Worm (Caenorhabditis elegans) whole organism, mixed stage, embryonic: ENCODE data around the gene W01D2.1.
A peak's percentile ranks its signal among the peaks of the same experiment; 100 is the strongest.

ENCODE experiments used
- M03D4.4 ChIP-seq: sonication (generic microtip); optimal IDR thresholded peaks from 2 replicates; lab custom pipeline; 2017; ENCODE audit warnings: mild to moderate bottlenecking, missing genetic modification characterization, missing compliant biosample characterization
- bed-3 ChIP-seq: fragments of 200-800 bp; sonication (Bioruptor generic); optimal IDR thresholded peaks from 3 replicates; lab custom pipeline; 2018; ENCODE audit warnings: mild to moderate bottlenecking, missing genetic modification characterization, moderate library complexity, missing compliant biosample characterization
- blmp-1 ChIP-seq: fragments of 150-350 bp; optimal IDR thresholded peaks from 2 replicates; lab custom pipeline; 2014; ENCODE audit warnings: missing biosample characterization, missing genetic modification characterization
- ceh-39 ChIP-seq: fragments of 150-350 bp; optimal IDR thresholded peaks from 2 replicates; lab custom pipeline; 2014; ENCODE audit warnings: missing biosample characterization, missing genetic modification characterization
- ceh-43 ChIP-seq: fragments of 200-800 bp; sonication (Bioruptor generic); optimal IDR thresholded peaks from 2 replicates; lab custom pipeline; 2018; ENCODE audit warnings: mild to moderate bottlenecking, missing genetic modification characterization, moderate library complexity, missing compliant biosample characterization
- ceh-83 ChIP-seq: fragments of 200-800 bp; sonication (Bioruptor generic); optimal IDR thresholded peaks from 2 replicates; lab custom pipeline; 2018; ENCODE audit warnings: mild to moderate bottlenecking, missing genetic modification characterization, missing compliant biosample characterization
- ces-1 ChIP-seq: fragments of 150-350 bp; optimal IDR thresholded peaks from 2 replicates; lab custom pipeline; 2014; ENCODE audit warnings: missing biosample characterization, missing genetic modification reagents, missing genetic modification characterization
- cnd-1 ChIP-seq: fragments of 200-800 bp; sonication (Bioruptor generic); optimal IDR thresholded peaks from 2 replicates; lab custom pipeline; 2018; ENCODE audit warnings: mild to moderate bottlenecking, missing genetic modification characterization, missing compliant biosample characterization
- drap-1 ChIP-seq: fragments of 200-800 bp; sonication (Bioruptor generic); optimal IDR thresholded peaks from 3 replicates; lab custom pipeline; 2018; ENCODE audit warnings: mild to moderate bottlenecking, missing genetic modification characterization, missing compliant biosample characterization
- elt-1 ChIP-seq: sonication (generic microtip); optimal IDR thresholded peaks from 2 replicates; lab custom pipeline; 2017; ENCODE audit warnings: missing genetic modification characterization, mild to moderate bottlenecking, missing compliant biosample characterization, antibody characterized with exemption, moderate library complexity, borderline replicate concordance; ENCODE audit not compliant: insufficient read depth
- elt-3 ChIP-seq: fragments of 150-350 bp; optimal IDR thresholded peaks from 2 replicates; lab custom pipeline; 2014; ENCODE audit warnings: missing biosample characterization, missing genetic modification characterization
- flh-1 ChIP-seq: fragments of 200-800 bp; sonication (Bioruptor generic); optimal IDR thresholded peaks from 2 replicates; lab custom pipeline; 2018; ENCODE audit warnings: mild to moderate bottlenecking, missing genetic modification characterization, moderate library complexity, missing compliant biosample characterization
- ham-2 ChIP-seq: fragments of 200-800 bp; sonication (Bioruptor generic); optimal IDR thresholded peaks from 2 replicates; lab custom pipeline; 2018; ENCODE audit warnings: mild to moderate bottlenecking, missing genetic modification characterization, missing compliant biosample characterization
- hlh-1 ChIP-seq: fragments of 150-350 bp; optimal IDR thresholded peaks from 2 replicates; lab custom pipeline; 2014; ENCODE audit warnings: missing biosample characterization, missing genetic modification reagents, missing genetic modification characterization
- lin-13 ChIP-seq: fragments of 150-350 bp; optimal IDR thresholded peaks from 2 replicates; lab custom pipeline; 2014; ENCODE audit warnings: missing biosample characterization, missing genetic modification characterization
- lin-32 ChIP-seq: fragments of 200-800 bp; sonication (Bioruptor generic); optimal IDR thresholded peaks from 2 replicates; lab custom pipeline; 2018; ENCODE audit warnings: mild to moderate bottlenecking, missing genetic modification characterization, missing compliant biosample characterization
- lsy-2 ChIP-seq: fragments of 150-350 bp; optimal IDR thresholded peaks from 2 replicates; lab custom pipeline; 2014; ENCODE audit warnings: missing biosample characterization, missing genetic modification characterization
- mab-5 ChIP-seq: fragments of 150-350 bp; optimal IDR thresholded peaks from 2 replicates; lab custom pipeline; 2014; ENCODE audit warnings: missing biosample characterization, missing genetic modification characterization
- mep-1 ChIP-seq: fragments of 150-350 bp; optimal IDR thresholded peaks from 2 replicates; lab custom pipeline; 2017; ENCODE audit warnings: missing biosample characterization, missing genetic modification reagents, missing genetic modification characterization, inconsistent platforms
- mls-2 ChIP-seq: sonication (generic microtip); optimal IDR thresholded peaks from 2 replicates; lab custom pipeline; 2016; ENCODE audit warnings: mild to moderate bottlenecking, missing genetic modification characterization, moderate library complexity, missing compliant biosample characterization
- nhr-12 ChIP-seq: fragments of 150-350 bp; optimal IDR thresholded peaks from 2 replicates; lab custom pipeline; 2014; ENCODE audit warnings: missing biosample characterization, missing genetic modification characterization
- nhr-2 ChIP-seq: fragments of 150-350 bp; optimal IDR thresholded peaks from 2 replicates; lab custom pipeline; 2014; ENCODE audit warnings: missing biosample characterization, missing genetic modification characterization
- nhr-237 ChIP-seq: fragments of 150-350 bp; optimal IDR thresholded peaks from 2 replicates; lab custom pipeline; 2014; ENCODE audit warnings: missing biosample characterization, missing genetic modification characterization
- nhr-28 ChIP-seq: fragments of 150-350 bp; optimal IDR thresholded peaks from 2 replicates; lab custom pipeline; 2014; ENCODE audit warnings: missing biosample characterization, missing genetic modification characterization
- nhr-76 ChIP-seq: sonication (generic microtip); optimal IDR thresholded peaks from 2 replicates; lab custom pipeline; 2017; ENCODE audit warnings: missing biosample characterization, missing genetic modification characterization
- pha-4 ChIP-seq: fragments of 150-350 bp; optimal IDR thresholded peaks from 2 replicates; lab custom pipeline; 2018; ENCODE audit warnings: missing biosample characterization, missing genetic modification reagents, missing genetic modification characterization
- sem-2 ChIP-seq: fragments of 200-800 bp; sonication (Bioruptor generic); optimal IDR thresholded peaks from 2 replicates; lab custom pipeline; 2018; ENCODE audit warnings: mild to moderate bottlenecking, missing genetic modification characterization, missing compliant biosample characterization
- snpc-4 ChIP-seq: fragments of 150-350 bp; optimal IDR thresholded peaks from 2 replicates; lab custom pipeline; 2014; ENCODE audit warnings: missing biosample characterization, missing genetic modification characterization
- sptf-1 ChIP-seq: sonication (generic microtip); optimal IDR thresholded peaks from 2 replicates; lab custom pipeline; 2017; ENCODE audit warnings: mild to moderate bottlenecking, missing genetic modification characterization, moderate library complexity, missing compliant biosample characterization
- tbx-8 ChIP-seq: fragments of 200-800 bp; sonication (Bioruptor generic); optimal IDR thresholded peaks from 2 replicates; lab custom pipeline; 2018; ENCODE audit warnings: mild to moderate bottlenecking, missing genetic modification characterization, moderate library complexity, missing compliant biosample characterization
- unc-120 ChIP-seq: sonication (generic microtip); optimal IDR thresholded peaks from 2 replicates; lab custom pipeline; 2017; ENCODE audit warnings: missing genetic modification characterization, missing compliant biosample characterization; ENCODE audit not compliant: poor library complexity, severe bottlenecking
- unc-39 ChIP-seq: fragments of 150-350 bp; optimal IDR thresholded peaks from 2 replicates; lab custom pipeline; 2014; ENCODE audit warnings: missing biosample characterization, missing genetic modification characterization
- unc-62 ChIP-seq: fragments of 150-350 bp; optimal IDR thresholded peaks from 2 replicates; lab custom pipeline; 2014; ENCODE audit warnings: missing biosample characterization, missing genetic modification reagents, missing genetic modification characterization
- zip-8 ChIP-seq: fragments of 150-350 bp; optimal IDR thresholded peaks from 2 replicates; lab custom pipeline; 2014; ENCODE audit warnings: missing biosample characterization, missing genetic modification characterization
- ztf-11 ChIP-seq: fragments of 150-350 bp; optimal IDR thresholded peaks from 2 replicates; lab custom pipeline; 2014; ENCODE audit warnings: missing biosample characterization, missing genetic modification characterization

Gene W01D2.1

DNA sequence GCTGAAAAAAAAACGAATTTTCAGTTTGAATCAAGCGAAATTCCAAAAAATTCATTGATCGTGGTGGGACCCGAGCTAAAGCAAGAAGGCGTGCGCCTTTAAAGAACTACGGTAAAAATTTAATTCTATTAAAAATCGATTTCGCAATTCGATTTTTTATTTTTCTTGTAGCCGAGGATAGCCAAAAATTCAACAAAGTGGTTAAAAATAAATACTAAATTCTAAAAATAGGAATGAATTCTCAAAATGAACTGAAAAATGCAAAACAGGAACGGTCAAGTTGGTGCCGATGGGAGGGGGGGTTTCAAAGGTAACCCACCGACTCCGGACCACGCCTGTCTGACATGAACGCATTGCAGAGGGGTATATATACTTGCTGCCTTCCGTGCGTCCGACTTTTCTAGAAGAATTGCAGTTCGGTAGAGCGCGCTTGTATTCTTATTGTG lies 14.2 kb upstream of the W01D2.1 start:
- TF ChIP-seq tbx-8 (GFP tag; lab: Kevin White, UChicago), result peak; percentile 25
- no peak for TF ChIP-seq hlh-1 (tag; lab: Kevin White, UChicago)
- no peak for TF ChIP-seq nhr-237 (tag; lab: Kevin White, UChicago)
- peak; percentile 71 for TF ChIP-seq ceh-83 (GFP tag; lab: Kevin White, UChicago)
- TF ChIP-seq unc-120 (tag; lab: Kevin White, UChicago), result peak; percentile 27
- no peak for TF ChIP-seq sem-2
- peak; percentile 28 for TF ChIP-seq cnd-1

DNA sequence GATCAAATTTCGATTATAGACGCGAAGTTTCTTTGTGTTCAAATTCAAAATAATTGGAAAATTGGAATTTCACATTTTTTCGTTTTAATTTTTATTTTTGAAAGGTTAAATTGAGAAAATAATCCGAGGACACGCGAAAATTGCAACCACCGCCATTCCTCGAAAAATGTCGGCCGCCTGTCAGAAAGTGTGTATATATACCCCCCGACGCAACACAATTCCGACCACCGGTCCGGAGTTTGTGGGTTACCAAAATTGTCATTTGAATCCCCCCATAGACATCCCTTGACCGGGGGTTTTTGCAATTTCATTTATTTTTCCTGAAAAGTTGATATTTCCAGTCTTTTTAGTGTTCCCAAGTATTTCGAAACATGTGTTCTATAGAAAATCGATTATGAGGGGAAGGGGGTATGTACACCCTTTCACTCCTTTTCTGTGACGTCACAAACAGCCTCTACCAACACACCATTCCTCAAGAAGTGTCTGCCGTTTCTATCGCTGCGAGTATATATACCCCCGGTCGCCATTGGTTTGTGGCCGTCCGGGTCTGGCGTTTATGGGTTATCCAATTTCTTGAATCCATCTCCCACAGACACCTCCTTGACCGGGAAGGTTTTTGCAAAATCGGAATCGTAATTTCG lies 10.9 kb upstream of the W01D2.1 start, which contains the start of gene W01D2.3:
TSS of gene W01D2.3 (minus strand) at position 51 of the 641 bp plus-strand sequence.
- no peak for TF ChIP-seq mab-5 (tag; lab: Kevin White, UChicago)
- TF ChIP-seq unc-120 (tag; lab: Kevin White, UChicago), result peak; percentile 92
- peak; percentile 23 for TF ChIP-seq elt-3 (tag; lab: Kevin White, UChicago)
- peak; percentile 94 for TF ChIP-seq ceh-83 (GFP tag; lab: Kevin White, UChicago)
- TF ChIP-seq sem-2, result peak; percentile 75
- TF ChIP-seq hlh-1 (tag; lab: Kevin White, UChicago), result peak; percentile 0
- TF ChIP-seq lin-32 (GFP tag; lab: Kevin White, UChicago), result peak; percentile 89
- peak; percentile 71 for TF ChIP-seq unc-39
- TF ChIP-seq nhr-28 (tag; lab: Kevin White, UChicago), result peak; percentile 29
- no peak for TF ChIP-seq blmp-1 (tag; lab: Kevin White, UChicago)
- peak; percentile 95 for TF ChIP-seq drap-1 (GFP tag; lab: Kevin White, UChicago)
- peak; percentile 58 for TF ChIP-seq lsy-2 (tag; lab: Kevin White, UChicago)
- TF ChIP-seq snpc-4 (tag; lab: Kevin White, UChicago), result no peak
- peak; percentile 36 for TF ChIP-seq pha-4 (tag; lab: Kevin White, UChicago)
- TF ChIP-seq sptf-1 (tag; lab: Kevin White, UChicago), result peak; percentile 96
- TF ChIP-seq cnd-1, result peak; percentile 95
- peak; percentile 93 for TF ChIP-seq M03D4.4 (tag; lab: Kevin White, UChicago)
- peak; percentile 17 for TF ChIP-seq nhr-237 (tag; lab: Kevin White, UChicago)
- peak; percentile 93 for TF ChIP-seq tbx-8 (GFP tag; lab: Kevin White, UChicago)
- TF ChIP-seq nhr-2 (tag; lab: Kevin White, UChicago), result peak; percentile 22
- TF ChIP-seq nhr-76 (tag; lab: Kevin White, UChicago), result peak; percentile 6
- TF ChIP-seq zip-8 (tag; lab: Kevin White, UChicago), result peak; percentile 49
- TF ChIP-seq unc-62, result peak; percentile 63
- peak; percentile 97 for TF ChIP-seq mls-2 (tag; lab: Kevin White, UChicago)
- peak; percentile 22 for TF ChIP-seq nhr-12 (tag; lab: Kevin White, UChicago)
- peak; percentile 14 for TF ChIP-seq ztf-11 (tag; lab: Kevin White, UChicago)
- TF ChIP-seq bed-3 (GFP tag; lab: Kevin White, UChicago), result peak; percentile 87
- no peak for TF ChIP-seq elt-1 (tag; lab: Kevin White, UChicago)
- TF ChIP-seq mep-1, result peak; percentile 88
- TF ChIP-seq lin-13 (tag; lab: Kevin White, UChicago), result peak; percentile 45
- peak; percentile 87 for TF ChIP-seq flh-1 (GFP tag; lab: Kevin White, UChicago)
- TF ChIP-seq ceh-39 (tag; lab: Kevin White, UChicago), result peak; percentile 12
- TF ChIP-seq ham-2 (GFP tag; lab: Kevin White, UChicago), result peak; percentile 86
- peak; percentile 60 for TF ChIP-seq ces-1 (GFP tag; lab: Kevin White, UChicago)
- TF ChIP-seq ceh-43 (GFP tag; lab: Kevin White, UChicago), result peak; percentile 90
- TF ChIP-seq, all 35 proteins: peak for 31

DNA sequence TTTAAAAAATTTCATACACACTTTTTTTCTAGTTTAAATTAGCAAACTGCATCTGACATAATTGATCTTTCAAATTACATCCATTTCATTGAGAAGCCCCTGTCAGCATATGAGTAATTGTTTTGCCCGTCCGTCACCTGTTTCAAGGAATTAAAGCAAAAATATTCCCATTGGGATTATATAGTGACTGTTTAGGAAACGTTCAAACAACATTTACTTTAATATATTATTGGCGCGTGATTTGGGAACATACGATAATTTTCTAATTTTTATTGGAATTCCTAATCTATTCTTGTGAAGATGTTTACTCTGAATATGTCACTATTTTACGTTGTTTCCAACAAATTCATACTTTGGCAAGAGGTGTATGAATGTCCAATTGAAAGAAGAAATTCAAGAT lies 9.6 kb upstream of the W01D2.1 start, which contains the start of gene srt-11:
TSS of gene srt-11 (plus strand) at position 301 of the 400 bp plus-strand sequence.
- TF ChIP-seq mls-2 (tag; lab: Kevin White, UChicago) (no peak), zip-8 (tag; lab: Kevin White, UChicago) (no peak), nhr-237 (tag; lab: Kevin White, UChicago) (no peak), nhr-12 (tag; lab: Kevin White, UChicago) (no peak), ceh-39 (tag; lab: Kevin White, UChicago) (no peak)
- TF ChIP-seq, all 35 proteins: peak for 0
